Worm (Caenorhabditis elegans): ENCODE results near the gene tbc-7.

Gene tbc-7

DNA sequence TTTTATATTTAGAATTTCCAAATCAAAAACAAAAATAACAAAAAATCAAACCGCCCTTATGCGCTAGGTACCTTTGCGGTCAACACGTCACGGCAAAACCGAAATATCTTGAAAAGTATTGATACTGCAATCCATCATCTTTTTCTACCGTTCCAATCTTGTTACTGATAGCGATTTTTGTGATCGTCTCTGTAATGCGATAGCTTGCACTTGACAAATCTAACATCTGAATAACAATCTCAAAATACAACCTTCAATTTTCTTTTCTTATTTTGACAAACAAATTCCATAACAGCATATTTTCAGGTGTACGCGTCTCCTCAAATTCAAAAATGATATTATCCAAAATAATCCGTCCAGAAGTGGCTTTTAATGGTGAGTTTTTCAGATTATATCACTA is at the start of gene tbc-7:
tbc-7 (plus strand) TSS at position 301 of the 400 bp plus-strand sequence.
- TF ChIP-seq nhr-43 (tag; optimal IDR thresholded peaks at IDR 0.05; ENCODE audit: poor library complexity, severe bottlenecking) = no peak

DNA sequence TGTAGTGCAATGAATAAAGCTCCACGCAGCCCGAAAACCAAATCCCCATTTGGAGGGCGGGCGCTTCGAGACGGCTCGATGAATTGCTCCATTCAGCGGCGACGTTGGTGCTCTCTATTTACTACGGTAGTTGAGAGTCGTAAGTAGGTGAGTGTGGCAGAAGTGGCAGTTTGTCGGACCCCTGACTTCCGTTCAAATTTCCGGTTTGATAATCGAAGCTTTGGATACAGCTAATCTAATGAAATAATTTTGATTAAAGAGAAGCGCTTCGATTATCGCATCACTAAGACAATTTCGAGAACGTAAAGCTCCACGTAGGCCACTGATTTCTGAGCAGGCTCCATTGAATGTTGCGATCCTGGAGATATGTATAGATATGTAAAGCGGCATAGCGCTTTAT is 49.6 kb upstream of the tbc-7 start, which contains the start of gene ets-5:
ets-5 (minus strand) TSS at position 32 of the 400 bp plus-strand sequence.
- no peak for TF ChIP-seq nhr-43 (tag; optimal IDR thresholded peaks at IDR 0.05; ENCODE audit: poor library complexity, severe bottlenecking)
- no peak for TF ChIP-seq fos-1 (tag; optimal IDR thresholded peaks at IDR 0.05)
- no peak for TF ChIP-seq nhr-23 (tag; optimal IDR thresholded peaks at IDR 0.05)
- no peak for TF ChIP-seq ama-1 (optimal IDR thresholded peaks at IDR 0.05)
- no peak for TF ChIP-seq nhr-25 (tag; optimal IDR thresholded peaks at IDR 0.05)
- no peak for TF ChIP-seq egl-5 (tag; optimal IDR thresholded peaks at IDR 0.05)
- TF ChIP-seq nhr-76 (tag; optimal IDR thresholded peaks at IDR 0.05) = no peak
- no peak for TF ChIP-seq aly-2 (tag; optimal IDR thresholded peaks at IDR 0.05)
- TF ChIP-seq elt-2 (tag; optimal IDR thresholded peaks at IDR 0.05) = no peak
- no peak for TF ChIP-seq tbx-2 (tag; optimal IDR thresholded peaks at IDR 0.05)
- TF ChIP-seq mdl-1 (tag; optimal IDR thresholded peaks at IDR 0.05) = no peak
- no peak for TF ChIP-seq zag-1 (tag; optimal IDR thresholded peaks at IDR 0.05)
- no peak for TF ChIP-seq nfya-1 (tag; optimal IDR thresholded peaks at IDR 0.05; ENCODE audit: insufficient read depth)
- TF ChIP-seq elt-1 (tag; optimal IDR thresholded peaks at IDR 0.05) = no peak
- no peak for TF ChIP-seq R02D3.7 (tag; optimal IDR thresholded peaks at IDR 0.05)
- TF ChIP-seq unc-62 (GFP tag; optimal IDR thresholded peaks at IDR 0.05) = no peak
- no peak for TF ChIP-seq lin-39 (tag; optimal IDR thresholded peaks at IDR 0.05)

DNA sequence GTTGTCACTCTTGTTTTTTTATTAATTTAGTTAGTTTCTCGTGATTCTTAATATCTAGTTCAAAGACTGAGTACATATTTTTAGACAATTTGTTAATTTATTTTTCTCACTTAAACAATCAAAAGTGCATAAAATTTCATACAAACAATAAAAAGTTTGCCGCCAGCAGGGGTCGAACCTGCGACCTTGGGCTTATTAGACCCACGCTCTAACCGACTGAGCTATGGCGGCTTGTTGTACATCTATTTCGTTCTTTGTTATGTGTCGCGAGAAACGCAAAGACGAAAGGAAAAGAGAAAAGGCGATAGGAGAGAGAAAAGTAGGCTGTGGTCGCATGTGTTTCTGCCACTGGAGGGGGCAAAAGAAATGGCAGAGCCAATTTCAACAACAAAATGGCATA is 48.6 kb upstream of the tbc-7 start:
- TF ChIP-seq ceh-82 (tag; optimal IDR thresholded peaks at IDR 0.05) = peak; percentile 36
- TF ChIP-seq nfya-1 (tag; optimal IDR thresholded peaks at IDR 0.05; ENCODE audit: insufficient read depth) = peak; percentile 80
- TF ChIP-seq nhr-12 (tag; optimal IDR thresholded peaks at IDR 0.05) = no peak
- peak; percentile 75 for TF ChIP-seq pha-4 (tag; optimal IDR thresholded peaks at IDR 0.05)
- TF ChIP-seq nhr-43 (tag; optimal IDR thresholded peaks at IDR 0.05; ENCODE audit: poor library complexity, severe bottlenecking) = peak; percentile 86
- peak; percentile 17 for TF ChIP-seq unc-62 (GFP tag; optimal IDR thresholded peaks at IDR 0.05)
- peak in 1 of 2 experiments; percentile 37 for TF ChIP-seq eor-1 (tag; optimal IDR thresholded peaks at IDR 0.05)
- TF ChIP-seq lsy-12 (tag; optimal IDR thresholded peaks at IDR 0.05) = peak; percentile 86
- TF ChIP-seq tbx-2 (tag; optimal IDR thresholded peaks at IDR 0.05) = peak; percentile 84
- TF ChIP-seq lin-39 (tag; optimal IDR thresholded peaks at IDR 0.05) = peak; percentile 84
- TF ChIP-seq skn-1 (tag; optimal IDR thresholded peaks at IDR 0.05) = peak; percentile 52
- peak; percentile 72 for TF ChIP-seq nhr-11 (tag; optimal IDR thresholded peaks at IDR 0.05)
- TF ChIP-seq ceh-28 (tag; optimal IDR thresholded peaks at IDR 0.05) = peak; percentile 28
- TF ChIP-seq ceh-16 (tag; optimal IDR thresholded peaks at IDR 0.05) = no peak
- peak; percentile 26 for TF ChIP-seq snpc-4 (tag; optimal IDR thresholded peaks at IDR 0.05)
- TF ChIP-seq egl-27 (tag; optimal IDR thresholded peaks at IDR 0.05) = peak; percentile 85
- no peak for TF ChIP-seq pqm-1 (tag; optimal IDR thresholded peaks at IDR 0.05)
- peak; percentile 61 for TF ChIP-seq unc-39 (tag; optimal IDR thresholded peaks at IDR 0.05)
- peak; percentile 60 for TF ChIP-seq nhr-25 (tag; optimal IDR thresholded peaks at IDR 0.05)
- TF ChIP-seq ztf-11 (tag; optimal IDR thresholded peaks at IDR 0.05) = peak; percentile 48
- TF ChIP-seq lin-15B (tag; optimal IDR thresholded peaks at IDR 0.05) = peak; percentile 26
- peak; percentile 78 for TF ChIP-seq elt-2 (tag; optimal IDR thresholded peaks at IDR 0.05)
- TF ChIP-seq nhr-77 (tag; optimal IDR thresholded peaks at IDR 0.05) = peak; percentile 67
- peak; percentile 89 for TF ChIP-seq hmg-11 (tag; optimal IDR thresholded peaks at IDR 0.05)
- TF ChIP-seq elt-3 (tag; optimal IDR thresholded peaks at IDR 0.05) = peak in 1 of 3 experiments; percentile 40
- peak; percentile 29 for TF ChIP-seq fos-1 (tag; optimal IDR thresholded peaks at IDR 0.05)
- TF ChIP-seq mml-1 (tag; optimal IDR thresholded peaks at IDR 0.05) = peak; percentile 10
- peak; percentile 39 for TF ChIP-seq R02D3.7 (tag; optimal IDR thresholded peaks at IDR 0.05)
- TF ChIP-seq aly-2 (tag; optimal IDR thresholded peaks at IDR 0.05) = peak; percentile 16
- TF ChIP-seq nhr-76 (tag; optimal IDR thresholded peaks at IDR 0.05) = peak; percentile 23
- TF ChIP-seq zag-1 (tag; optimal IDR thresholded peaks at IDR 0.05) = no peak
- TF ChIP-seq sea-2 (GFP tag; optimal IDR thresholded peaks at IDR 0.05) = peak; percentile 3
- TF ChIP-seq nhr-28 (tag; optimal IDR thresholded peaks at IDR 0.05) = no peak
- TF ChIP-seq fkh-10 (GFP tag; optimal IDR thresholded peaks at IDR 0.05) = no peak
- no peak for TF ChIP-seq ztf-4 (tag; optimal IDR thresholded peaks at IDR 0.05)
- no peak for TF ChIP-seq elt-1 (tag; optimal IDR thresholded peaks at IDR 0.05)
- no peak for TF ChIP-seq ama-1 (optimal IDR thresholded peaks at IDR 0.05)
- TF ChIP-seq jun-1 (tag; optimal IDR thresholded peaks at IDR 0.05) = peak; percentile 64
- TF ChIP-seq nhr-23 (tag; optimal IDR thresholded peaks at IDR 0.05) = peak; percentile 45
- peak; percentile 57 for TF ChIP-seq egl-5 (tag; optimal IDR thresholded peaks at IDR 0.05)
- no peak for TF ChIP-seq daf-12 (tag; optimal IDR thresholded peaks at IDR 0.05)
- TF ChIP-seq ZK546.5 (tag; optimal IDR thresholded peaks at IDR 0.05) = no peak
- no peak for TF ChIP-seq fkh-2 (tag; optimal IDR thresholded peaks at IDR 0.05)

All from whole organism, L3 larva.